Worm (Caenorhabditis elegans) whole organism, midembryonic: ENCODE measurements around the gene T06A10.2.

Source experiments
- T22C8.4 ChIP-seq: fragments of 200-800 bp; sonication (Bioruptor generic); IDR thresholded peaks from 2 replicates; pipeline ENCODE4 v1.3.6; 2022; ENCODE audit warnings: missing genetic modification characterization, missing compliant biosample characterization
- flt-1 ChIP-seq: fragments of 200-800 bp; sonication (Bioruptor generic); IDR thresholded peaks from 2 replicates; pipeline ENCODE4 v1.3.6; 2022; ENCODE audit warnings: missing genetic modification characterization, missing compliant biosample characterization
- med-1 ChIP-seq: sonication (generic microtip); optimal IDR thresholded peaks from 2 replicates; lab custom pipeline; 2017; ENCODE audit warnings: missing genetic modification characterization, mild to moderate bottlenecking, missing compliant biosample characterization, antibody characterized with exemption, missing genetic modification reagents; ENCODE audit not compliant: insufficient read depth
- tab-1 ChIP-seq: fragments of 200-800 bp; sonication (Bioruptor generic); IDR thresholded peaks from 2 replicates; pipeline ENCODE4 v1.3.6; 2022; ENCODE audit warnings: missing genetic modification characterization, missing compliant biosample characterization
- ztf-23 ChIP-seq: fragments of 200-800 bp; sonication (Bioruptor generic); IDR thresholded peaks from 2 replicates; pipeline ENCODE4 v1.3.6; 2022; ENCODE audit warnings: missing genetic modification reagents, missing genetic modification characterization, missing compliant biosample characterization
- ztf-29 ChIP-seq: fragments of 200-800 bp; sonication (Bioruptor generic); IDR thresholded peaks from 2 replicates; pipeline ENCODE4 v1.3.6; 2022; ENCODE audit warnings: missing genetic modification reagents, missing genetic modification characterization, missing compliant biosample characterization

- TF ChIP-seq ztf-29 (no peak), flt-1 (GFP tag; lab: Robert Waterston, UW) (no peak), T22C8.4 (GFP tag; lab: Robert Waterston, UW) (no peak), ztf-23 (GFP tag; lab: Robert Waterston, UW) (no peak), med-1 (no peak), tab-1 (GFP tag; lab: Robert Waterston, UW) (no peak)
These were observed 26.5 kb upstream of the T06A10.2 start, which contains the start of gene T06A10.106 for ce11 chrIV:16868900-16869299.
